Fruit fly (Drosophila melanogaster) S2 (cell line): ENCODE results near the gene CG11581.

ENCODE experiments used
- CG8478 ChIP-seq: fragments of >200 bp; optimal IDR thresholded peaks from 2 replicates; lab custom pipeline; 2018
- CTCF ChIP-seq, 2 experiments: fragments of >200 bp; optimal IDR thresholded peaks; 2 replicates each; lab custom pipeline; 2018

DNA sequence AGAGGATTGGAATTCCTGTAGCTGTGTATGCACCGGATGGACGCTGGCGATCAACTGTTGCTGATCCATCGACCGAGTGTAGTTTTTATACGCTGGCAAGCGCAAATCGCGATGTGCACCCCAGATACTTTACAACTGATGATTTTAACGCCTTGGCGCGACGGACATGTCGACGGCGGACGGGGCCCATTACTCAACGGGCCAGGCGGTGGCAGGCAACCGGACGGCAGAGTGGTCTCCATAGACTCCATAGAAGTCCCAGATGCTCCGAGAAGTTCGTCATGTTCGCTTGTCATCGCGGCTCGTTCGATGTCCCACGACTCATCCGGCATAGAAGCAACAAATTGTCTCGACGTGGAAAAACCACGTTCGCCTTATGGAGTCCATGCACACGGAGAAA lies 15.2 kb downstream of the CG11581 start, which contains the start of gene CG13403:
- TF ChIP-seq CG8478 (lab: Kevin White, UChicago) (no peak), CTCF (optimal IDR thresholded peaks at IDR 0.05; lab: Kevin White, UChicago) (no peak)
